Fruit fly (Drosophila melanogaster) S2 (cell line): Measurements from ENCODE around the gene CG15014.

ENCODE experiments used
- CG8478 ChIP-seq: fragments of >200 bp; optimal IDR thresholded peaks from 2 replicates; lab custom pipeline; 2018
- CTCF ChIP-seq, 2 experiments: fragments of >200 bp; optimal IDR thresholded peaks; 2 replicates each; lab custom pipeline; 2018

DNA sequence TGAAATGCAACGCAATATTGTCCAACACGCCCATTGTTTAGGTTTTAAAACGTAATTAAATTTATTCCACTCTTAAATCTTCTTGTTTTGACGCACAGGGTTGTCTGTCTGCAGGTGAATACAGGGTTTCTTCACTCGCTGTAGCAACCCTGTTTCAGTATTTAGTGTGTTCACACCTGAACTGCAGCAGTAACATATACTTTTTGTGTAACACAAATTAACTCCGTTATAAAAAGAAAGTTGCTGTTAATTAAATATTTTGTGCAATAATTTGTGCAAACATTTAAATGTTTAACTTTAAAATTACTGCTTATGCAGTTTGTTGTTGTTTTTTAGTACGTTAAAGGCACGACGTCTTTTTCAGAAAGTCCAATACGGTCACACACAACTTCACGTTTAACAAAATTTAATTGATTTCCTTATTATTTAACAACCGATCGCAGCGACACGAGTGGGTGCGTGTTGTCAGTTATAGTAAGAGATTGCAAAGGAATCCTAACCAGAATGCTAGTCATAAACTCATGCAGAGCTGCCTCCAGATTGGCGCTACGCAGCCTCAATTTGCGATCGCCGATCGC is 29.9 kb downstream of the CG15014 start, which contains the start of the genes CG15012 and Fdx2:
- no peak for TF ChIP-seq CTCF (optimal IDR thresholded peaks at IDR 0.05; lab: Kevin White, UChicago)
- no peak for TF ChIP-seq CG8478 (lab: Kevin White, UChicago)
